Worm (Caenorhabditis elegans): Measurements from ENCODE around the gene cdr-4.

The cdr-4 gene

ce11 chrV:12443754-12444153 lies 35.3 kb upstream of the cdr-4 start, which contains the start of gene pals-39:
TSS of gene pals-39 (minus strand) at chrV:12443854.
- TF ChIP-seq jun-1 (tag; optimal IDR thresholded peaks at IDR 0.05) = no peak
- TF ChIP-seq nfya-1 (tag; optimal IDR thresholded peaks at IDR 0.05; ENCODE audit: insufficient read depth) = no peak
- TF ChIP-seq lin-15B (tag; optimal IDR thresholded peaks at IDR 0.05) = no peak
- no peak for TF ChIP-seq nhr-77 (tag; optimal IDR thresholded peaks at IDR 0.05)
- peak; percentile 39 for TF ChIP-seq pha-4 (tag; optimal IDR thresholded peaks at IDR 0.05)
- TF ChIP-seq pqm-1 (tag; optimal IDR thresholded peaks at IDR 0.05) = peak; percentile 30
- TF ChIP-seq lin-39 (tag; optimal IDR thresholded peaks at IDR 0.05) = no peak
- no peak for TF ChIP-seq fkh-2 (tag; optimal IDR thresholded peaks at IDR 0.05)
- TF ChIP-seq egl-5 (tag; optimal IDR thresholded peaks at IDR 0.05) = no peak

- TF ChIP-seq nhr-237 (tag; optimal IDR thresholded peaks at IDR 0.05) (no peak), elt-2 (tag; optimal IDR thresholded peaks at IDR 0.05) (no peak), aly-2 (tag; optimal IDR thresholded peaks at IDR 0.05) (no peak), pha-4 (tag; optimal IDR thresholded peaks at IDR 0.05) (no peak), fos-1 (tag; optimal IDR thresholded peaks at IDR 0.05) (no peak), zag-1 (tag; optimal IDR thresholded peaks at IDR 0.05) (no peak), nhr-11 (tag; optimal IDR thresholded peaks at IDR 0.05) (no peak), snpc-4 (tag; optimal IDR thresholded peaks at IDR 0.05) (no peak)
These were observed 33.0 kb upstream of the cdr-4 start, which contains the start of gene pals-37 for ce11 chrV:12441420-12441819. TSS of gene pals-37 (minus strand) at chrV:12441520.

ce11 chrV:12433717-12434116 lies 25.3 kb upstream of the cdr-4 start, which contains the start of gene srh-25:
TSS of gene srh-25 (minus strand) at chrV:12433817.
- no peak for TF ChIP-seq nhr-25 (tag; optimal IDR thresholded peaks at IDR 0.05)
- TF ChIP-seq unc-62 (GFP tag; optimal IDR thresholded peaks at IDR 0.05) = no peak

- TF ChIP-seq nhr-237 (tag; optimal IDR thresholded peaks at IDR 0.05) (no peak), nhr-76 (tag; optimal IDR thresholded peaks at IDR 0.05) (no peak), egl-27 (tag; optimal IDR thresholded peaks at IDR 0.05) (no peak), fkh-10 (GFP tag; optimal IDR thresholded peaks at IDR 0.05) (no peak), pqm-1 (tag; optimal IDR thresholded peaks at IDR 0.05) (no peak), nhr-12 (tag; optimal IDR thresholded peaks at IDR 0.05) (no peak), nfya-1 (tag; optimal IDR thresholded peaks at IDR 0.05; ENCODE audit: insufficient read depth) (no peak), ceh-9 (tag; optimal IDR thresholded peaks at IDR 0.05) (no peak), daf-12 (tag; optimal IDR thresholded peaks at IDR 0.05) (no peak), nhr-11 (tag; optimal IDR thresholded peaks at IDR 0.05) (no peak), tbx-2 (tag; optimal IDR thresholded peaks at IDR 0.05) (no peak), unc-62 (GFP tag; optimal IDR thresholded peaks at IDR 0.05) (no peak), elt-2 (tag; optimal IDR thresholded peaks at IDR 0.05) (no peak), ZK546.5 (tag; optimal IDR thresholded peaks at IDR 0.05) (no peak)
These were observed 24.7 kb upstream of the cdr-4 start for ce11 chrV:12433105-12433504.

- TF ChIP-seq elt-2 (tag; optimal IDR thresholded peaks at IDR 0.05) = peak; percentile 48
- peak; percentile 62 for TF ChIP-seq pqm-1 (tag; optimal IDR thresholded peaks at IDR 0.05)
- TF ChIP-seq daf-12 (tag; optimal IDR thresholded peaks at IDR 0.05) = no peak
These were observed 23.7 kb upstream of the cdr-4 start, which contains the start of gene C54D10.13 for ce11 chrV:12432111-12432510. TSS of gene C54D10.13 (minus strand) at chrV:12432289.

- TF ChIP-seq ama-1 (optimal IDR thresholded peaks at IDR 0.05) = no peak
- no peak for TF ChIP-seq ceh-9 (tag; optimal IDR thresholded peaks at IDR 0.05)
- TF ChIP-seq unc-62 (GFP tag; optimal IDR thresholded peaks at IDR 0.05) = no peak
- no peak for TF ChIP-seq skn-1 (tag; optimal IDR thresholded peaks at IDR 0.05)
- no peak for TF ChIP-seq nfya-1 (tag; optimal IDR thresholded peaks at IDR 0.05; ENCODE audit: insufficient read depth)
- TF ChIP-seq hmg-11 (tag; optimal IDR thresholded peaks at IDR 0.05) = no peak
These were observed 20.6 kb upstream of the cdr-4 start, which contains the start of gene C54D10.5 for ce11 chrV:12429039-12429438. TSS of gene C54D10.5 (plus strand) at chrV:12429339.

- TF ChIP-seq skn-1 (tag; optimal IDR thresholded peaks at IDR 0.05) = no peak
- no peak for TF ChIP-seq ceh-82 (tag; optimal IDR thresholded peaks at IDR 0.05)
- no peak for TF ChIP-seq egl-27 (tag; optimal IDR thresholded peaks at IDR 0.05)
- no peak for TF ChIP-seq zag-1 (tag; optimal IDR thresholded peaks at IDR 0.05)
These were observed 19.4 kb upstream of the cdr-4 start for ce11 chrV:12427826-12428225.

All from whole organism, L3 larva.